Worm (Caenorhabditis elegans): ENCODE results near the gene W06B4.2.

W06B4.2 gene

DNA sequence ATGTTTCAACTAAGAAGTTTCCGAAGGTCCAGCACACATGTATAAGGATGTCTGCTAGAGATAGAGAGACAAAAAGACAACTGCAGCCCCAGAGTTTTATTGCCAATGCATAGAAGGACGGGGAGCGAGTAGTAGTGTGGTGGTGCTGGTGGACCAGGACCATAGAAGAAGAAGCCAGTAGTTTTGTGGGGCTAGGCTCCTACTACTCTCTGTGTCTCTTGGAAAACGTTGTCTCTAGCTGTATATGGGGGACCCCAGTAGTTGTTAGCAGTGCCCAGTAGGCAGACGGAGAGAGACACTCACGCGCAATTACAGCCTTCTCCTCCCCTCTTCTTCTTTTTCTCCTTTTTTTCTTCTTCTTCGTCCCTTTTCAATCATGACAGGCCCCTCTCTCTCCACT lies 11.9 kb upstream of the W06B4.2 start (continued):
- TF ChIP-seq Y116A8C.19 (tag; optimal IDR thresholded peaks at IDR 0.05; ENCODE audit: borderline replicate concordance) = no peak
- no peak for TF ChIP-seq C04F5.9 (tag; optimal IDR thresholded peaks at IDR 0.05)
- no peak for TF ChIP-seq lir-3 (tag; optimal IDR thresholded peaks at IDR 0.05; ENCODE audit: poor library complexity)
- TF ChIP-seq unc-130 (tag; optimal IDR thresholded peaks at IDR 0.05) = no peak
- no peak for TF ChIP-seq snpc-4 (tag; optimal IDR thresholded peaks at IDR 0.05)
- TF ChIP-seq lin-14 (GFP tag; optimal IDR thresholded peaks at IDR 0.05) = peak; percentile 82
- TF ChIP-seq hpl-2 (GFP tag; optimal IDR thresholded peaks at IDR 0.05) = no peak
- no peak for TF ChIP-seq unc-62 (GFP tag; optimal IDR thresholded peaks at IDR 0.05)
- TF ChIP-seq nhr-84 (tag; optimal IDR thresholded peaks at IDR 0.05) = no peak
- no peak for TF ChIP-seq sox-4 (tag; optimal IDR thresholded peaks at IDR 0.05)
- TF ChIP-seq blmp-1 (tag; optimal IDR thresholded peaks at IDR 0.05) = no peak
- no peak for TF ChIP-seq nhr-20 (tag; optimal IDR thresholded peaks at IDR 0.05)
- TF ChIP-seq nhr-28 (tag; optimal IDR thresholded peaks at IDR 0.05) = no peak
- no peak for TF ChIP-seq ceh-8 (GFP tag; optimal IDR thresholded peaks at IDR 0.05)
- no peak for TF ChIP-seq xbp-1 (tag; optimal IDR thresholded peaks at IDR 0.05)
- TF ChIP-seq nhr-85 (tag) = no peak
- no peak for TF ChIP-seq lin-13 (GFP tag; optimal IDR thresholded peaks at IDR 0.05)
- peak; percentile 39 for TF ChIP-seq nhr-47 (tag; optimal IDR thresholded peaks at IDR 0.05)
- no peak for TF ChIP-seq unc-30 (tag; optimal IDR thresholded peaks at IDR 0.05)
- no peak for TF ChIP-seq ceh-63 (GFP tag; optimal IDR thresholded peaks at IDR 0.05)
- peak; percentile 40 for TF ChIP-seq nhr-71 (tag; optimal IDR thresholded peaks at IDR 0.05)
- TF ChIP-seq fkh-4 (tag; optimal IDR thresholded peaks at IDR 0.05; ENCODE audit: borderline replicate concordance) = no peak
- peak; percentile 37 for TF ChIP-seq snu-23 (GFP tag; optimal IDR thresholded peaks at IDR 0.05)
- TF ChIP-seq nhr-76 (tag; optimal IDR thresholded peaks at IDR 0.05) = no peak
- no peak for TF ChIP-seq nhr-11 (tag; optimal IDR thresholded peaks at IDR 0.05)
- no peak for TF ChIP-seq sup-37 (GFP tag; optimal IDR thresholded peaks at IDR 0.05)
- TF ChIP-seq ceh-90 (tag; optimal IDR thresholded peaks at IDR 0.05) = no peak
- TF ChIP-seq tbx-2 (tag; optimal IDR thresholded peaks at IDR 0.05) = peak; percentile 48
- peak; percentile 68 for TF ChIP-seq unc-86 (tag; optimal IDR thresholded peaks at IDR 0.05)
- no peak for TF ChIP-seq ztf-4 (tag; optimal IDR thresholded peaks at IDR 0.05)
- peak in 2 of 3 experiments; percentile 22 to 61 for TF ChIP-seq ceh-82 (tag; optimal IDR thresholded peaks at IDR 0.05)
- TF ChIP-seq lin-35 (GFP tag; optimal IDR thresholded peaks at IDR 0.05) = peak in 1 of 2 experiments; percentile 22
- TF ChIP-seq jun-1 (tag; optimal IDR thresholded peaks at IDR 0.05) = no peak

DNA sequence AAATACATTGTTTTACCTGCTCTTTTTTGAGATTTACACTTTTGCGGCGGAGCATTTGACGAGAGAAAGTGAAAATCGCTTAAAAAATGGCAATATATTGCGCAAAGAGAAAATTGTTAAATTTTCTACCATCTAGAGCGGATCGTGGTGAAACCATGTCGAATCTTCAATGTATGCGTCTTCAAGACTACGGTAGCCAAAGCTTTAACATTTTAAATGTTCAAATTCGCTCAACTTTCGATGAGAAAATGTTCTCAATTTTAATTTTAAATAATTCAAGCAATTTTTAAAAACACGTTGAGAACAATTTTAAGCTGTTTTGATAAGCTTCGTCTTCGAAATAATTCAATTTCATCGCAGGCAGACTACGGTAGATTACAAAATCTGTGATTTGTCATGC lies 7.7 kb upstream of the W06B4.2 start:
- no peak for TF ChIP-seq efl-1 (optimal IDR thresholded peaks at IDR 0.05)
- peak in 1 of 2 experiments; percentile 24 for TF ChIP-seq efl-1 (GFP tag; optimal IDR thresholded peaks at IDR 0.05 in 1 of 2)
- TF ChIP-seq nhr-84 (tag; optimal IDR thresholded peaks at IDR 0.05) = no peak

DNA sequence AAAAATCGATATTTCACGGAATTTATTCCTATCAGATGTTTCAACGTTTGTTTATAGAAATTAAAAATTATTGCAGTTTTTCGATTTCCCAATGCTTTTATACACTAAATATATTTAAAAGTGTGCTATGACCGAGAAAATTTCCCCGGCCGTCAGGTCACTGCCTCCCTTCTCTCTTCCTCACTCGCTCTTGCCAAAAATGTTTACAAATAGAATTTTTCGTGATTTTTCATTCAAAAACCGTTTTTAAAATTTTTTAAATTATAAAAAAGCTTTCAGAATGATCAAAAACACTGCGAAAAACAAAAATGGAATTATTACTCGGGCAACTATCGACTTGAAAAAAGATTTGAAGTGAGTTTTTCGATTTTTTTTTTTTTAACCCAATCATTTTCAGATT lies 7.1 kb upstream of the W06B4.2 start, which contains the start of the genes T12C9.7 and vps-18:
Gene T12C9.7 (minus strand): TSS at position 101 of the 400 bp plus-strand sequence.
Gene vps-18 (plus strand): TSS at position 280 of the 400 bp plus-strand sequence.
- TF ChIP-seq dpl-1 (GFP tag; optimal IDR thresholded peaks at IDR 0.05) (no peak), aly-2 (tag; optimal IDR thresholded peaks at IDR 0.05) (no peak), ceh-63 (GFP tag; optimal IDR thresholded peaks at IDR 0.05) (no peak), rnt-1 (tag; optimal IDR thresholded peaks at IDR 0.05) (no peak), sup-37 (GFP tag; optimal IDR thresholded peaks at IDR 0.05) (no peak), alr-1 (tag; optimal IDR thresholded peaks at IDR 0.05; ENCODE audit: borderline replicate concordance) (no peak), lin-39 (tag; optimal IDR thresholded peaks at IDR 0.05) (no peak), egl-27 (tag; optimal IDR thresholded peaks at IDR 0.05) (no peak), fkh-10 (GFP tag; optimal IDR thresholded peaks at IDR 0.05) (no peak), hlh-4 (tag; optimal IDR thresholded peaks at IDR 0.05) (no peak), ceh-90 (tag; optimal IDR thresholded peaks at IDR 0.05) (no peak), skn-1 (tag; optimal IDR thresholded peaks at IDR 0.05) (no peak), blmp-1 (tag; optimal IDR thresholded peaks at IDR 0.05) (no peak), efl-3 (GFP tag; optimal IDR thresholded peaks at IDR 0.05) (no peak), mab-9 (GFP tag; IDR thresholded peaks at IDR 0.05) (no peak), unc-30 (tag; optimal IDR thresholded peaks at IDR 0.05) (no peak)

All from whole organism, L1 larva.